Worm (Caenorhabditis elegans) whole organism, L4 larva: ENCODE data around the gene C25H3.1.

ENCODE experiments used
- D1046.2 ChIP-seq: fragments of 200-800 bp; sonication (Bioruptor generic); IDR thresholded peaks from 2 replicates; pipeline ENCODE4 v1.3.6; 2022; ENCODE audit warnings: missing genetic modification characterization, missing compliant biosample characterization
- F10B5.3 ChIP-seq: sonication (generic microtip); optimal IDR thresholded peaks from 2 replicates; lab custom pipeline; 2016; ENCODE audit warnings: mild to moderate bottlenecking, missing genetic modification characterization, missing compliant biosample characterization
- F37D6.2 ChIP-seq: sonication (generic microtip); optimal IDR thresholded peaks from 2 replicates; lab custom pipeline; 2016; ENCODE audit warnings: mild to moderate bottlenecking, missing genetic modification characterization, missing compliant biosample characterization
- R02D3.7 ChIP-seq: fragments of 150-350 bp; sonication (generic microtip); optimal IDR thresholded peaks from 3 replicates; lab custom pipeline; 2014; ENCODE audit warnings: missing biosample characterization, missing genetic modification characterization
- T26A8.4 ChIP-seq: fragments of 200-800 bp; sonication (Bioruptor generic); IDR thresholded peaks from 2 replicates; pipeline ENCODE4 v1.3.6; 2022; ENCODE audit warnings: missing genetic modification characterization, missing compliant biosample characterization
- Y105C5A.15 ChIP-seq: fragments of 200-800 bp; sonication (Bioruptor generic); IDR thresholded peaks from 2 replicates; pipeline ENCODE4 v1.3.6; 2022; ENCODE audit warnings: missing genetic modification characterization, missing compliant biosample characterization
- Y48G9A.11 ChIP-seq: fragments of 200-800 bp; sonication (Bioruptor generic); IDR thresholded peaks from 2 replicates; pipeline ENCODE4 v1.3.6; 2022; ENCODE audit warnings: missing genetic modification reagents, missing genetic modification characterization, missing compliant biosample characterization
- Y75B8A.6 ChIP-seq: fragments of 200-800 bp; sonication (Bioruptor generic); IDR thresholded peaks from 2 replicates; pipeline ENCODE4 v1.3.6; 2022; ENCODE audit warnings: missing genetic modification reagents, missing genetic modification characterization, missing compliant biosample characterization
- ZK337.2 ChIP-seq: fragments of 200-800 bp; sonication (Bioruptor generic); IDR thresholded peaks from 2 replicates; pipeline ENCODE4 v1.3.6; 2022; ENCODE audit warnings: missing genetic modification reagents, missing genetic modification characterization, missing compliant biosample characterization
- ama-1 ChIP-seq: fragments of 150-350 bp; optimal IDR thresholded peaks from 2 replicates; lab custom pipeline; 2014; ENCODE audit warnings: inconsistent platforms, mixed read lengths
- attf-4 ChIP-seq: sonication (generic microtip); optimal IDR thresholded peaks from 3 replicates; lab custom pipeline; 2017; ENCODE audit warnings: missing biosample characterization, missing genetic modification characterization
- ceh-32 ChIP-seq: sonication (generic microtip); optimal IDR thresholded peaks from 2 replicates; lab custom pipeline; 2016; ENCODE audit warnings: mild to moderate bottlenecking, missing genetic modification characterization, missing compliant biosample characterization; ENCODE audit not compliant: poor library complexity
- ceh-44 ChIP-seq: fragments of 200-800 bp; sonication (Bioruptor generic); IDR thresholded peaks from 2 replicates; pipeline ENCODE4 v1.3.6; 2022; ENCODE audit warnings: missing genetic modification reagents, missing genetic modification characterization, missing compliant biosample characterization
- ceh-62 ChIP-seq: sonication (generic microtip); optimal IDR thresholded peaks from 2 replicates; lab custom pipeline; 2017; ENCODE audit warnings: missing biosample characterization, missing genetic modification characterization
- ceh-82 ChIP-seq: sonication (generic microtip); optimal IDR thresholded peaks from 2 replicates; lab custom pipeline; 2017; ENCODE audit warnings: missing biosample characterization, missing genetic modification characterization
- ces-1 ChIP-seq: fragments of 150-350 bp; sonication (generic microtip); optimal IDR thresholded peaks from 4 replicates; lab custom pipeline; 2014; ENCODE audit warnings: missing biosample characterization, missing genetic modification reagents, missing genetic modification characterization
- cey-2 ChIP-seq: sonication (generic microtip); optimal IDR thresholded peaks from 3 replicates; lab custom pipeline; 2017; ENCODE audit warnings: missing genetic modification characterization, mild to moderate bottlenecking, missing compliant biosample characterization, antibody characterized with exemption, borderline replicate concordance; ENCODE audit not compliant: insufficient read depth
- ctbp-1 ChIP-seq: fragments of 200-800 bp; sonication (Bioruptor generic); IDR thresholded peaks from 2 replicates; pipeline ENCODE4 v1.3.6; 2022; ENCODE audit warnings: missing genetic modification reagents, missing genetic modification characterization, missing compliant biosample characterization
- daf-8 ChIP-seq: fragments of 200-800 bp; sonication (Bioruptor generic); IDR thresholded peaks from 2 replicates; pipeline ENCODE4 v1.3.6; 2022; ENCODE audit warnings: missing genetic modification characterization, missing compliant biosample characterization
- dmd-8 ChIP-seq: fragments of 200-800 bp; sonication (Bioruptor generic); IDR thresholded peaks from 2 replicates; pipeline ENCODE4 v1.3.6; 2022; ENCODE audit warnings: missing genetic modification characterization, missing compliant biosample characterization
- dmd-9 ChIP-seq: fragments of 200-800 bp; sonication (Bioruptor generic); IDR thresholded peaks from 2 replicates; pipeline ENCODE4 v1.3.6; 2022; ENCODE audit warnings: missing genetic modification reagents, missing genetic modification characterization, missing compliant biosample characterization
- duxl-1 ChIP-seq: sonication (generic microtip); optimal IDR thresholded peaks from 2 replicates; lab custom pipeline; 2016; ENCODE audit warnings: mild to moderate bottlenecking, missing genetic modification characterization, moderate library complexity, missing compliant biosample characterization; ENCODE audit not compliant: poor library complexity
- dve-1 ChIP-seq: sonication (generic microtip); optimal IDR thresholded peaks from 2 replicates; lab custom pipeline; 2017; ENCODE audit warnings: antibody characterized with exemption, mild to moderate bottlenecking, missing genetic modification characterization, missing compliant biosample characterization; ENCODE audit not compliant: insufficient read depth
- gei-8 ChIP-seq: fragments of 200-800 bp; sonication (Bioruptor generic); optimal IDR thresholded peaks from 2 replicates; lab custom pipeline; 2018; ENCODE audit warnings: mild to moderate bottlenecking, missing genetic modification characterization, missing compliant biosample characterization
- hmg-1.1 ChIP-seq: fragments of 200-800 bp; sonication (Bioruptor generic); IDR thresholded peaks from 2 replicates; pipeline ENCODE4 v1.3.6; 2022; ENCODE audit warnings: missing genetic modification reagents, missing genetic modification characterization, missing compliant biosample characterization
- lin-13 ChIP-seq: fragments of 150-350 bp; optimal IDR thresholded peaks from 2 replicates; lab custom pipeline; 2014; ENCODE audit warnings: missing biosample characterization, missing genetic modification reagents, missing genetic modification characterization
- lin-29 ChIP-seq: fragments of 200-800 bp; sonication (Bioruptor generic); IDR thresholded peaks from 2 replicates; pipeline ENCODE4 v1.3.6; 2022; ENCODE audit warnings: missing genetic modification reagents, missing genetic modification characterization, missing compliant biosample characterization
- lin-38 ChIP-seq: fragments of 200-800 bp; sonication (Bioruptor generic); IDR thresholded peaks from 2 replicates; pipeline ENCODE4 v1.3.6; 2022; ENCODE audit warnings: missing genetic modification reagents, missing genetic modification characterization, missing compliant biosample characterization
- lin-39 ChIP-seq: fragments of 150-350 bp; optimal IDR thresholded peaks from 2 replicates; lab custom pipeline; 2014; ENCODE audit warnings: missing biosample characterization, missing genetic modification reagents, missing genetic modification characterization
- lir-3 ChIP-seq: sonication (generic microtip); optimal IDR thresholded peaks from 2 replicates; lab custom pipeline; 2016; ENCODE audit warnings: mild to moderate bottlenecking, missing genetic modification characterization, missing compliant biosample characterization
- madf-5 ChIP-seq, 2 experiments: fragments of 200-800 bp; sonication (Bioruptor generic); IDR thresholded peaks; 2 replicates each; pipeline ENCODE4 v1.3.6; 2022; ENCODE audit warnings: missing compliant biosample characterization in 2 of 2, missing genetic modification characterization in 2 of 2
- madf-9 ChIP-seq: fragments of 200-800 bp; sonication (Bioruptor generic); conservative IDR thresholded peaks from 2 replicates; pipeline ENCODE4 v1.3.6; 2022; ENCODE audit warnings: missing genetic modification reagents, missing genetic modification characterization, missing compliant biosample characterization
- mdt-29 ChIP-seq: fragments of 200-800 bp; sonication (Bioruptor generic); IDR thresholded peaks from 2 replicates; pipeline ENCODE4 v1.3.6; 2022; ENCODE audit warnings: missing genetic modification reagents, missing genetic modification characterization, missing compliant biosample characterization
- mes-2 ChIP-seq: sonication (generic microtip); optimal IDR thresholded peaks from 2 replicates; lab custom pipeline; 2016; ENCODE audit warnings: missing genotype, mild to moderate bottlenecking, missing genetic modification characterization, missing compliant biosample characterization; ENCODE audit not compliant: poor library complexity, severe bottlenecking
- mxl-2 ChIP-seq: fragments of 200-800 bp; sonication (Bioruptor generic); conservative IDR thresholded peaks from 2 replicates; pipeline ENCODE4 v1.3.6; 2022; ENCODE audit warnings: missing genetic modification reagents, missing genetic modification characterization, missing compliant biosample characterization
- nhr-11 ChIP-seq: fragments of 150-350 bp; optimal IDR thresholded peaks from 2 replicates; lab custom pipeline; 2014; ENCODE audit warnings: missing biosample characterization, missing genetic modification characterization
- nhr-41 ChIP-seq: fragments of 200-800 bp; sonication (Bioruptor generic); IDR thresholded peaks from 2 replicates; pipeline ENCODE4 v1.3.6; 2022; ENCODE audit warnings: missing genetic modification reagents, missing genetic modification characterization, missing compliant biosample characterization
- nhr-42 ChIP-seq: fragments of 200-800 bp; sonication (Bioruptor generic); IDR thresholded peaks from 2 replicates; pipeline ENCODE4 v1.3.6; 2022; ENCODE audit warnings: missing genetic modification characterization, missing compliant biosample characterization
- nhr-6 ChIP-seq: fragments of 150-350 bp; optimal IDR thresholded peaks from 2 replicates; lab custom pipeline; 2014; ENCODE audit warnings: missing biosample characterization, missing genetic modification characterization
- nhr-76 ChIP-seq: fragments of 150-350 bp; optimal IDR thresholded peaks from 2 replicates; lab custom pipeline; 2014; ENCODE audit warnings: missing biosample characterization, missing genetic modification characterization
- nhr-77 ChIP-seq: fragments of 150-350 bp; optimal IDR thresholded peaks from 2 replicates; lab custom pipeline; 2014; ENCODE audit warnings: missing biosample characterization, missing genetic modification characterization
- pha-4 ChIP-seq, 2 experiments: fragments of 150-350 bp in 1 of 2; fragments of 200-800 bp in 1 of 2; sonication (Bioruptor generic) in 1 of 2; IDR thresholded peaks in 1 of 2; optimal IDR thresholded peaks in 1 of 2; 2 replicates each; pipeline versions ENCODE4 v1.3.6 to Lab custom; 2014 to 2022; ENCODE audit warnings: missing genetic modification characterization in 2 of 2, missing genetic modification reagents in 2 of 2, missing biosample characterization in 1 of 2, missing compliant biosample characterization in 1 of 2
- pqm-1 ChIP-seq: sonication (generic microtip); optimal IDR thresholded peaks from 2 replicates; lab custom pipeline; 2017; ENCODE audit warnings: missing biosample characterization, missing genetic modification characterization
- rbr-2 ChIP-seq: sonication (generic microtip); optimal IDR thresholded peaks from 2 replicates; lab custom pipeline; 2016; ENCODE audit warnings: missing genotype, missing genetic modification characterization, missing compliant biosample characterization
- tra-1 ChIP-seq: fragments of 200-800 bp; sonication (Bioruptor generic); IDR thresholded peaks from 2 replicates; pipeline ENCODE4 v1.3.6; 2022; ENCODE audit warnings: missing genetic modification reagents, missing genetic modification characterization, missing compliant biosample characterization
- unc-39 ChIP-seq: sonication (generic microtip); optimal IDR thresholded peaks from 2 replicates; lab custom pipeline; 2017; ENCODE audit warnings: missing biosample characterization, missing genetic modification characterization
- unc-62 ChIP-seq, 3 experiments: fragments of 150-350 bp in 1 of 3; sonication (generic microtip); optimal IDR thresholded peaks in 2 of 3; peaks in 1 of 3; 1 replicate in 1 of 3; 2 replicates in 2 of 3; lab custom pipeline; 2014 to 2017; ENCODE audit warnings: missing biosample characterization in 3 of 3, missing genetic modification characterization in 3 of 3, missing genetic modification reagents in 3 of 3, missing genotype in 1 of 3
- vab-7 ChIP-seq: fragments of 200-800 bp; sonication (Bioruptor generic); IDR thresholded peaks from 2 replicates; pipeline ENCODE4 v1.3.6; 2022; ENCODE audit warnings: missing genetic modification reagents, missing genetic modification characterization, missing compliant biosample characterization
- zag-1 ChIP-seq: fragments of 150-350 bp; optimal IDR thresholded peaks from 2 replicates; lab custom pipeline; 2014; ENCODE audit warnings: missing biosample characterization, missing genetic modification characterization
- zfp-2 ChIP-seq: sonication (generic microtip); optimal IDR thresholded peaks from 2 replicates; lab custom pipeline; 2016; ENCODE audit warnings: mild to moderate bottlenecking, missing genetic modification characterization, missing compliant biosample characterization
- zip-11 ChIP-seq: fragments of 200-800 bp; sonication (Bioruptor generic); IDR thresholded peaks from 2 replicates; pipeline ENCODE4 v1.3.6; 2022; ENCODE audit warnings: missing genetic modification characterization, missing compliant biosample characterization

The C25H3.1 gene

DNA sequence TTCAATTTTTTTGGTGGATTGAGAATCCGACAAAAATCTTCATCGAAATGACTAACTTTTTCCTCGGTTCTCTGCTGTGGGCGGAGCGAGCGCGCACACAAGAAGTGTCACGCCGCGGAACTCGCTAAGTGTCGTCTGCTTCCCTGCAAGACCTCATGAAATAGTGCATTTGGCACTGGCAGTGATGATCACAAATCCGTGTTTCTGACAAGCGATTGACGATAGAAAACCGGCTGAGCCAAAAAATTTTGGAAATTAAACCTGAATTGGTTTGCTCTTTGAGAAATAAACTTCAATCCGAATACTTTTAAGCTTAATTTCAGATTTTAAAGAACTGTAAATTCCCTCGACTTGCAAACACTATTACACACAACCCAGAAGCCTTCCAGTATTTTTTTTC lies 2.6 kb downstream of the C25H3.1 start (continued):
- TF ChIP-seq attf-4 (tag; lab: Kevin White, UChicago) = no peak
- TF ChIP-seq ZK337.2 = no peak
- peak; percentile 57 for TF ChIP-seq lin-38 (GFP tag; lab: Robert Waterston, UW)
- TF ChIP-seq Y105C5A.15 (GFP tag; lab: Robert Waterston, UW) = no peak
- TF ChIP-seq lir-3 (tag; lab: Kevin White, UChicago) = no peak
- TF ChIP-seq ceh-44 (GFP tag; lab: Robert Waterston, UW) = peak; percentile 93
- no peak for TF ChIP-seq lin-13
- TF ChIP-seq ces-1 (GFP tag; lab: Kevin White, UChicago) = no peak
- no peak for TF ChIP-seq ceh-62 (tag; lab: Kevin White, UChicago)
- TF ChIP-seq hmg-1.1 (GFP tag; lab: Robert Waterston, UW) = peak; percentile 44; the same call in 1 of the 2 replicates
- no peak for TF ChIP-seq F10B5.3
- TF ChIP-seq madf-5 (GFP tag; IDR thresholded peaks at IDR 0.05; lab: Robert Waterston, UW) = no peak
- TF ChIP-seq F37D6.2 (tag; lab: Kevin White, UChicago) = no peak
- TF ChIP-seq dve-1 (tag; lab: Kevin White, UChicago) = peak; percentile 87
- no peak for TF ChIP-seq lin-39
- TF ChIP-seq gei-8 = no peak
- TF ChIP-seq unc-62 (GFP tag; optimal IDR thresholded peaks at IDR 0.05 in 1 of 2; lab: Kevin White, UChicago) = peak in 1 of 2 experiments; percentile 59
- TF ChIP-seq unc-62 (tag; optimal IDR thresholded peaks at IDR 0.05; lab: Kevin White, UChicago) = no peak
- TF ChIP-seq D1046.2 (GFP tag; lab: Robert Waterston, UW) = no peak
- TF ChIP-seq nhr-11 = peak; percentile 0
- no peak for TF ChIP-seq nhr-41
- TF ChIP-seq mxl-2 = no peak
- no peak for TF ChIP-seq R02D3.7 (tag; lab: Kevin White, UChicago)
- TF ChIP-seq T26A8.4 (GFP tag; lab: Robert Waterston, UW) = peak; percentile 78
- no peak for TF ChIP-seq zfp-2
- no peak for TF ChIP-seq unc-39
- no peak for TF ChIP-seq pha-4 (GFP tag; IDR thresholded peaks at IDR 0.05; lab: Robert Waterston, UW)
- no peak for TF ChIP-seq pha-4 (tag; optimal IDR thresholded peaks at IDR 0.05; lab: Kevin White, UChicago)
- peak; percentile 76 for TF ChIP-seq duxl-1 (tag; lab: Kevin White, UChicago)
- no peak for TF ChIP-seq cey-2 (tag; lab: Kevin White, UChicago)
- TF ChIP-seq mes-2 (tag; lab: Kevin White, UChicago) = peak; percentile 77
- TF ChIP-seq vab-7 (GFP tag; lab: Robert Waterston, UW) = no peak
- TF ChIP-seq nhr-77 (tag; lab: Kevin White, UChicago) = no peak
- TF ChIP-seq dmd-9 (GFP tag; lab: Robert Waterston, UW) = no peak
- TF ChIP-seq mdt-29 (GFP tag; lab: Robert Waterston, UW) = no peak
- TF ChIP-seq nhr-76 (tag; lab: Kevin White, UChicago) = no peak
- TF ChIP-seq zip-11 (GFP tag; lab: Robert Waterston, UW) = no peak
- no peak for TF ChIP-seq lin-29 (GFP tag; lab: Robert Waterston, UW)
- TF ChIP-seq daf-8 = no peak
- no peak for TF ChIP-seq tra-1
- no peak for TF ChIP-seq pqm-1
- TF ChIP-seq zag-1 = no peak
- no peak for TF ChIP-seq ceh-82
- 0 out of 2 replicates have a peak, but pooled peaks have one; percentile 53 for TF ChIP-seq ctbp-1 (GFP tag; lab: Robert Waterston, UW)
- TF ChIP-seq Y75B8A.6 (GFP tag; lab: Robert Waterston, UW) = no peak
- peak; percentile 95 for TF ChIP-seq ama-1 (lab: Kevin White, UChicago)
- TF ChIP-seq rbr-2 (tag; lab: Kevin White, UChicago) = peak; percentile 59
- no peak for TF ChIP-seq nhr-42 (GFP tag; lab: Robert Waterston, UW)
- TF ChIP-seq ceh-32 (tag; lab: Kevin White, UChicago) = no peak
- no peak for TF ChIP-seq madf-9
- TF ChIP-seq nhr-6 = peak; percentile 46
- TF ChIP-seq dmd-8 (GFP tag; lab: Robert Waterston, UW) = no peak
- 0 out of 2 replicates have a peak, but pooled peaks have one; percentile 39 for TF ChIP-seq Y48G9A.11 (GFP tag; lab: Robert Waterston, UW)
